Worm (Caenorhabditis elegans): ENCODE measurements around the gene F42A9.3.
A peak's percentile ranks its signal among the peaks of the same experiment; 100 is the strongest.

The F42A9.3 gene

ce11 chrIV:8617047-8617446 lies at the start of gene F42A9.3, which contains the start of gene F42A9.7:
Gene F42A9.3, plus strand, starts transcription at chrIV:8617260.
Gene F42A9.7, minus strand, starts transcription at chrIV:8617147.
- no peak for TF ChIP-seq nhr-25 (tag; optimal IDR thresholded peaks at IDR 0.05; ENCODE audit: borderline replicate concordance, insufficient read depth)
- no peak for TF ChIP-seq rbr-2 (tag; optimal IDR thresholded peaks at IDR 0.05)
- TF ChIP-seq madf-9 (GFP tag; conservative IDR thresholded peaks at IDR 0.05): no peak
- TF ChIP-seq ces-1 (GFP tag; optimal IDR thresholded peaks at IDR 0.05): no peak
- no peak for TF ChIP-seq dmd-8 (GFP tag; IDR thresholded peaks at IDR 0.05)

ce11 chrIV:8570253-8570652 lies 46.8 kb upstream of the F42A9.3 start, which contains the start of gene Y59H11AM.4:
Gene Y59H11AM.4, minus strand, starts transcription at chrIV:8570353.
- TF ChIP-seq mxl-2 (GFP tag; conservative IDR thresholded peaks at IDR 0.05) (no peak), ceh-62 (tag; optimal IDR thresholded peaks at IDR 0.05) (no peak), Y75B8A.6 (GFP tag; IDR thresholded peaks at IDR 0.05) (no peak), ceh-82 (tag; optimal IDR thresholded peaks at IDR 0.05) (no peak), lin-13 (GFP tag; optimal IDR thresholded peaks at IDR 0.05) (no peak)

- peak in 1 of 2 experiments; percentile 92 for TF ChIP-seq unc-62 (GFP tag; optimal IDR thresholded peaks at IDR 0.05 in 1 of 2)
- TF ChIP-seq unc-62 (tag; optimal IDR thresholded peaks at IDR 0.05): no peak
- TF ChIP-seq aha-1 (tag): peak; percentile 10
- TF ChIP-seq lin-13 (GFP tag; optimal IDR thresholded peaks at IDR 0.05): no peak
- no peak for TF ChIP-seq T20F7.1 (GFP tag; optimal IDR thresholded peaks at IDR 0.05)
Measured at ce11 chrIV:8570719-8571118, 46.3 kb upstream of the F42A9.3 start.

- TF ChIP-seq nhr-28 (tag; optimal IDR thresholded peaks at IDR 0.05) (no peak), dpl-1 (GFP tag; optimal IDR thresholded peaks at IDR 0.05) (no peak), zfp-2 (tag; optimal IDR thresholded peaks at IDR 0.05) (no peak), ZK337.2 (GFP tag; IDR thresholded peaks at IDR 0.05) (no peak)
Measured at ce11 chrIV:8571138-8571537, 45.9 kb upstream of the F42A9.3 start, which contains the start of gene Y59H11AM.1. Gene Y59H11AM.1, plus strand, starts transcription at chrIV:8571438.

- TF ChIP-seq F10B5.3 (tag; optimal IDR thresholded peaks at IDR 0.05) (no peak), ztf-7 (tag; optimal IDR thresholded peaks at IDR 0.05) (no peak), nhr-28 (tag; optimal IDR thresholded peaks at IDR 0.05) (peak; percentile 94), hmg-1.1 (GFP tag; IDR thresholded peaks at IDR 0.05) (no peak), sdz-12 (GFP tag; optimal IDR thresholded peaks at IDR 0.05) (no peak), php-3 (GFP tag; IDR thresholded peaks at IDR 0.05) (no peak; the same call in 1 of the 2 replicates), nhr-25 (tag; optimal IDR thresholded peaks at IDR 0.05; ENCODE audit: borderline replicate concordance, insufficient read depth) (no peak), skn-1 (tag; optimal IDR thresholded peaks at IDR 0.05) (no peak), aly-2 (tag; optimal IDR thresholded peaks at IDR 0.05) (no peak), dmd-6 (GFP tag; IDR thresholded peaks at IDR 0.05) (no peak), D1046.2 (GFP tag; IDR thresholded peaks at IDR 0.05) (no peak), dpl-1 (GFP tag; optimal IDR thresholded peaks at IDR 0.05) (no peak), snpc-4 (tag; optimal IDR thresholded peaks at IDR 0.05) (no peak), lin-38 (GFP tag; IDR thresholded peaks at IDR 0.05) (no peak), nhr-76 (tag; optimal IDR thresholded peaks at IDR 0.05) (no peak), egl-43 (GFP tag; IDR thresholded peaks at IDR 0.05) (no peak), ceh-32 (tag; optimal IDR thresholded peaks at IDR 0.05; ENCODE audit: poor library complexity) (no peak), dmd-8 (GFP tag; IDR thresholded peaks at IDR 0.05) (no peak), ceh-20 (GFP tag; IDR thresholded peaks at IDR 0.05) (no peak), daf-12 (tag; optimal IDR thresholded peaks at IDR 0.05) (no peak), lin-13 (GFP tag; optimal IDR thresholded peaks at IDR 0.05) (no peak), aha-1 (tag) (peak; percentile 38), rbr-2 (tag; optimal IDR thresholded peaks at IDR 0.05) (no peak), nhr-48 (tag; optimal IDR thresholded peaks at IDR 0.05) (peak; percentile 39), madf-5 (GFP tag; IDR thresholded peaks at IDR 0.05) (no peak), hlh-11 (tag; optimal IDR thresholded peaks at IDR 0.05) (peak; percentile 77), daf-8 (GFP tag; IDR thresholded peaks at IDR 0.05) (no peak), ceh-62 (tag; optimal IDR thresholded peaks at IDR 0.05) (no peak), tag-97 (GFP tag; IDR thresholded peaks at IDR 0.05) (no peak), nhr-111 (GFP tag; optimal IDR thresholded peaks at IDR 0.05) (no peak), egl-27 (tag; optimal IDR thresholded peaks at IDR 0.05) (no peak)
Measured at ce11 chrIV:8585076-8586033, 31.7 kb upstream of the F42A9.3 start, which contains the start of gene catp-7. Gene catp-7, plus strand, starts transcription at chrIV:8585983.
